Worm (Caenorhabditis elegans) whole organism, L2 larva: Measurements from ENCODE around the gene str-35.

Experiments used
- C34F6.9 ChIP-seq: fragments of 150-350 bp; optimal IDR thresholded peaks from 2 replicates; lab custom pipeline; 2014; ENCODE audit warnings: missing biosample characterization, missing genetic modification characterization
- F13H6.1 ChIP-seq: sonication (generic microtip); optimal IDR thresholded peaks from 2 replicates; lab custom pipeline; 2016; ENCODE audit warnings: missing genetic modification characterization, missing compliant biosample characterization
- R02D3.7 ChIP-seq: fragments of 150-350 bp; optimal IDR thresholded peaks from 2 replicates; lab custom pipeline; 2014; ENCODE audit warnings: missing biosample characterization, missing genetic modification characterization
- Y55F3AM.14 ChIP-seq: fragments of 200-800 bp; sonication (Bioruptor generic); optimal IDR thresholded peaks from 2 replicates; lab custom pipeline; 2018; ENCODE audit warnings: mild to moderate bottlenecking, missing genetic modification characterization, missing compliant biosample characterization
- ZK546.5 ChIP-seq: sonication (generic microtip); optimal IDR thresholded peaks from 2 replicates; lab custom pipeline; 2017; ENCODE audit warnings: missing biosample characterization, missing genetic modification characterization
- alr-1 ChIP-seq: fragments of 150-350 bp; optimal IDR thresholded peaks from 2 replicates; lab custom pipeline; 2014; ENCODE audit warnings: missing biosample characterization, missing genetic modification characterization
- aly-2 ChIP-seq: fragments of 150-350 bp; optimal IDR thresholded peaks from 2 replicates; lab custom pipeline; 2014; ENCODE audit warnings: missing biosample characterization, missing genetic modification characterization
- ama-1 ChIP-seq: fragments of 150-350 bp; optimal IDR thresholded peaks from 2 replicates; lab custom pipeline; 2018; ENCODE audit warnings: inconsistent platforms
- ceh-16 ChIP-seq: fragments of 150-350 bp; optimal IDR thresholded peaks from 2 replicates; lab custom pipeline; 2014; ENCODE audit warnings: missing biosample characterization, missing genetic modification characterization
- ceh-82 ChIP-seq: fragments of 150-350 bp; optimal IDR thresholded peaks from 2 replicates; lab custom pipeline; 2014; ENCODE audit warnings: missing biosample characterization, missing genetic modification characterization
- crh-2 ChIP-seq: sonication (generic microtip); optimal IDR thresholded peaks from 2 replicates; lab custom pipeline; 2017; ENCODE audit warnings: missing biosample characterization, missing genetic modification characterization
- egl-27 ChIP-seq: sonication (generic microtip); optimal IDR thresholded peaks from 3 replicates; lab custom pipeline; 2017; ENCODE audit warnings: missing biosample characterization, missing genetic modification reagents, missing genetic modification characterization
- elt-3 ChIP-seq: sonication (generic microtip); optimal IDR thresholded peaks from 2 replicates; lab custom pipeline; 2017; ENCODE audit warnings: missing biosample characterization, missing genetic modification characterization
- fos-1 ChIP-seq: fragments of 150-350 bp; optimal IDR thresholded peaks from 2 replicates; lab custom pipeline; 2014; ENCODE audit warnings: missing biosample characterization, missing genetic modification characterization
- gmeb-1 ChIP-seq: fragments of 150-350 bp; optimal IDR thresholded peaks from 2 replicates; lab custom pipeline; 2014; ENCODE audit warnings: missing biosample characterization, missing genetic modification characterization
- lin-11 ChIP-seq: fragments of 150-350 bp; sonication (generic microtip); optimal IDR thresholded peaks from 2 replicates; lab custom pipeline; 2014; ENCODE audit warnings: missing biosample characterization, missing genetic modification characterization, inconsistent platforms, mixed read lengths
- lin-13 ChIP-seq: fragments of 150-350 bp; optimal IDR thresholded peaks from 2 replicates; lab custom pipeline; 2014; ENCODE audit warnings: missing biosample characterization, missing genetic modification reagents, missing genetic modification characterization
- lin-39 ChIP-seq: fragments of 150-350 bp; optimal IDR thresholded peaks from 2 replicates; lab custom pipeline; 2014; ENCODE audit warnings: missing biosample characterization, missing genetic modification reagents, missing genetic modification characterization
- lsy-2 ChIP-seq, 2 experiments: fragments of 150-350 bp in 1 of 2; sonication (generic microtip) in 1 of 2; optimal IDR thresholded peaks; 2 replicates each; lab custom pipeline; 2014 to 2017; ENCODE audit warnings: missing biosample characterization in 2 of 2, missing genetic modification characterization in 2 of 2
- mab-5 ChIP-seq: fragments of 150-350 bp; optimal IDR thresholded peaks from 2 replicates; lab custom pipeline; 2014; ENCODE audit warnings: missing biosample characterization, missing genetic modification characterization
- mbf-1 ChIP-seq: sonication (generic microtip); optimal IDR thresholded peaks from 2 replicates; lab custom pipeline; 2017; ENCODE audit warnings: missing biosample characterization, missing genetic modification characterization
- mdl-1 ChIP-seq, 2 experiments: fragments of 150-350 bp in 1 of 2; sonication (generic microtip) in 1 of 2; optimal IDR thresholded peaks; 2 replicates each; lab custom pipeline; 2017; ENCODE audit warnings: missing biosample characterization in 2 of 2, missing genetic modification characterization in 2 of 2
- nhr-10 ChIP-seq: sonication (generic microtip); optimal IDR thresholded peaks from 2 replicates; lab custom pipeline; 2017; ENCODE audit warnings: missing biosample characterization, missing genetic modification characterization
- nhr-11 ChIP-seq: fragments of 150-350 bp; optimal IDR thresholded peaks from 2 replicates; lab custom pipeline; 2014; ENCODE audit warnings: missing biosample characterization, missing genetic modification characterization
- nhr-129 ChIP-seq: fragments of 150-350 bp; optimal IDR thresholded peaks from 2 replicates; lab custom pipeline; 2014; ENCODE audit warnings: missing biosample characterization, missing genetic modification characterization
- nhr-23 ChIP-seq: fragments of 150-350 bp; optimal IDR thresholded peaks from 2 replicates; lab custom pipeline; 2014; ENCODE audit warnings: missing biosample characterization, missing genetic modification reagents, missing genetic modification characterization
- nhr-25 ChIP-seq: fragments of 150-350 bp; sonication (generic microtip); optimal IDR thresholded peaks from 3 replicates; lab custom pipeline; 2014; ENCODE audit warnings: missing biosample characterization, missing genetic modification characterization
- nhr-6 ChIP-seq: fragments of 150-350 bp; optimal IDR thresholded peaks from 2 replicates; lab custom pipeline; 2014; ENCODE audit warnings: missing biosample characterization, missing genetic modification characterization
- peb-1 ChIP-seq: fragments of 150-350 bp; optimal IDR thresholded peaks from 2 replicates; lab custom pipeline; 2014; ENCODE audit warnings: missing biosample characterization, missing genetic modification characterization
- skn-1 ChIP-seq: sonication (generic microtip); optimal IDR thresholded peaks from 2 replicates; lab custom pipeline; 2017; ENCODE audit warnings: missing biosample characterization, missing genetic modification characterization
- sma-9 ChIP-seq, 2 experiments: fragments of 150-350 bp in 1 of 2; sonication (generic microtip) in 1 of 2; optimal IDR thresholded peaks; 2 replicates each; lab custom pipeline; 2014 to 2016; ENCODE audit warnings: missing genetic modification characterization in 2 of 2, mild to moderate bottlenecking in 1 of 2, missing biosample characterization in 1 of 2, missing compliant biosample characterization in 1 of 2, missing genetic modification reagents in 1 of 2, moderate library complexity in 1 of 2
- snpc-4 ChIP-seq: fragments of 150-350 bp; optimal IDR thresholded peaks from 2 replicates; lab custom pipeline; 2014; ENCODE audit warnings: missing biosample characterization, missing genetic modification characterization
- unc-39 ChIP-seq: fragments of 150-350 bp; optimal IDR thresholded peaks from 2 replicates; lab custom pipeline; 2014; ENCODE audit warnings: missing biosample characterization, missing genetic modification characterization
- unc-55 ChIP-seq: fragments of 150-350 bp; sonication (generic microtip); optimal IDR thresholded peaks from 3 replicates; lab custom pipeline; 2014; ENCODE audit warnings: missing biosample characterization, missing genetic modification reagents, missing genetic modification characterization
- unc-62 ChIP-seq: fragments of 150-350 bp; optimal IDR thresholded peaks from 2 replicates; lab custom pipeline; 2014; ENCODE audit warnings: missing biosample characterization, missing genetic modification reagents, missing genetic modification characterization
- zag-1 ChIP-seq: fragments of 150-350 bp; optimal IDR thresholded peaks from 2 replicates; lab custom pipeline; 2014; ENCODE audit warnings: missing biosample characterization, missing genetic modification characterization
- ztf-1 ChIP-seq: fragments of 200-800 bp; sonication (Bioruptor generic); conservative IDR thresholded peaks from 2 replicates; pipeline ENCODE4 v1.3.6; 2022; ENCODE audit warnings: missing genetic modification characterization, missing compliant biosample characterization
- ztf-4 ChIP-seq: fragments of 150-350 bp; optimal IDR thresholded peaks from 2 replicates; lab custom pipeline; 2014; ENCODE audit warnings: missing biosample characterization, missing genetic modification characterization

The str-35 gene

DNA sequence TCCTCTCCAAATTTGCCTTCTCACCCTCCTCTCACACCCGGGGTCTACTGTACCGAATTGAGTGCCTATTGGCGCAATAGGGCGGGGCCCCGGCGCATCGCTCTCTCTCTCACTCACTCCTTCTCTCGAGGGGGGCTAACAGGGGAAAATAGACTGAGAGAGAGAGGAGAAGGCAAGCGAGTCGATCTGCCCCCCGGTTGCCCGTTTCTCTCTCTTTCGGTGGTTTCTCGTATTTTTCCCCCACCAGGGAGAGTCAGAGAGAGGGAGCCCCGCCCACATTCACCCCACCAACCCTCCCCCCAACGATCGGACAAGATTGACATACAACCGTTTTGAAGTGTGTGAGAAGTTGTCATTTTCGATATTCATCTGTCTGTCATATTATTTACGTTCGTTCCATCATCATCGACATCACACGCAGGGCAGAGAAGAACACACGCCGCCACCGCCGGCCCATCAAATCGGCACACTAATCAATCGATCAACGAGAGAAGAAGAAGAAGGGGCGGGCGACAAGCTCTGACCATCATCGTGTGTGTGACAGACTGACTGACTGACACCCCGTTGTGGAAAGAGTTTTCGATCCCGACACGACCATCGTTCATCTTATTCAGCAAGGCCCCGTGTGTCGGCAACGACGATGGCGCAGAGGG, 24.6 kb downstream of the str-35 start:
- TF ChIP-seq unc-55 (GFP tag; lab: Kevin White, UChicago): peak; percentile 73
- TF ChIP-seq nhr-25 (tag; lab: Kevin White, UChicago): peak; percentile 47
- no peak for TF ChIP-seq egl-27 (tag; lab: Kevin White, UChicago)
- no peak for TF ChIP-seq mbf-1 (tag; lab: Kevin White, UChicago)
- TF ChIP-seq F13H6.1 (tag; lab: Kevin White, UChicago): peak; percentile 20
- peak; percentile 11 for TF ChIP-seq nhr-23 (tag; lab: Kevin White, UChicago)
- TF ChIP-seq crh-2 (tag; lab: Kevin White, UChicago): peak; percentile 18
- peak; percentile 90 for TF ChIP-seq unc-62
- no peak for TF ChIP-seq zag-1 (tag; lab: Kevin White, UChicago)
- TF ChIP-seq nhr-129 (tag; lab: Kevin White, UChicago): peak; percentile 37
- TF ChIP-seq lin-13: peak; percentile 55
- TF ChIP-seq alr-1: no peak
- TF ChIP-seq lin-39 (tag; lab: Kevin White, UChicago): no peak
- no peak for TF ChIP-seq R02D3.7
- TF ChIP-seq skn-1: no peak
- TF ChIP-seq C34F6.9 (tag; lab: Kevin White, UChicago): peak; percentile 34
- no peak for TF ChIP-seq nhr-6 (tag; lab: Kevin White, UChicago)
- no peak for TF ChIP-seq ztf-1 (GFP tag; lab: Robert Waterston, UW)
- no peak for TF ChIP-seq aly-2
- peak; percentile 56 for TF ChIP-seq ceh-16 (tag; lab: Kevin White, UChicago)
- peak; percentile 51 for TF ChIP-seq Y55F3AM.14 (GFP tag; lab: Kevin White, UChicago)
- TF ChIP-seq lsy-2 (tag; optimal IDR thresholded peaks at IDR 0.05; lab: Kevin White, UChicago): peak in 1 of 2 experiments; percentile 85
- TF ChIP-seq, all 48 proteins: peak for 12

DNA sequence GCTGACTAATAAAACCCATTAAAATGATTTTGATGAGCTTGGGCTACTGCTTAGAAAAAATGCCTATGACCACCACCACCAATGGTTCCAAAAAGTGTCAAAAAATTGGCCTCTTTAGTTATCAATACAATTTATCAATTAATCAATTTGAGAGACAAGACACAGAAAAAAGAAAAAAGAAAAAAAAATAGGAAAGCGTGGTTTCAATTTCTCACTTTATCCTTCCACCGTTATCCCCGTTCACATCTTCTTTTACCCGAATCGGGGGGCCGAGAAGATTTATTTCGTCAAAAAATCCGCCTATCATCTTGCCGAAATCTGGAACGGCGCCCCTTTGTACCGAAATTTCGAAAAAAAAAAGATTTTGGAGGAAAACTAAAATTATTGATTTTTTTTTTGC, 26.1 kb downstream of the str-35 start:
- TF ChIP-seq unc-39 (tag; lab: Kevin White, UChicago): no peak
- TF ChIP-seq unc-55 (GFP tag; lab: Kevin White, UChicago): no peak
- TF ChIP-seq nhr-129 (tag; lab: Kevin White, UChicago): no peak
- TF ChIP-seq ama-1 (lab: Kevin White, UChicago): no peak
- no peak for TF ChIP-seq mab-5 (tag; lab: Kevin White, UChicago)
- TF ChIP-seq ZK546.5 (tag; lab: Kevin White, UChicago): no peak
- no peak for TF ChIP-seq mdl-1 (tag; optimal IDR thresholded peaks at IDR 0.05; lab: Kevin White, UChicago)
- TF ChIP-seq ztf-1 (GFP tag; lab: Robert Waterston, UW): no peak
- TF ChIP-seq lin-13: no peak
- TF ChIP-seq nhr-10 (tag; lab: Kevin White, UChicago): no peak
- no peak for TF ChIP-seq peb-1
- no peak for TF ChIP-seq ztf-4 (tag; lab: Kevin White, UChicago)

DNA sequence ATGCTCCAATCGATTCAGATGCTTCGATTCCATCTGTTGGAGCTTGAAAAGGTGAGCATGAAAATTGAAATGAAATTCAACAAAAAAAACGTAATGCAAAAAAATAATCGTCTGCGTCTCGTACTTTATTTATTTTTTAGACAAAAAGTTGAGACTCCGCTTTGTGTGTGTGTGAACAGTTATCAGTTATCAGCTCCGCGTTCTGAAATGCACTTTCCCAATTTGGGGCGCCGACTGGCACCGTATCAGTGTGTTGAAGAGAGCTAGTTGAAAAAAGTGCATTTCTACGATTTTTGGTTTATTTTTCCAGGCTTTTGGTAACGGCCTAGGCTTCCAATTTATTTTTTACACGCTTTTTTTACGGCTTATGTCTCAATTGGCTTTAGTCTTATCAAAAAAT, 27.3 kb downstream of the str-35 start:
- TF ChIP-seq nhr-11: no peak
- TF ChIP-seq snpc-4: no peak
- TF ChIP-seq fos-1 (tag; lab: Kevin White, UChicago): peak; percentile 81

DNA sequence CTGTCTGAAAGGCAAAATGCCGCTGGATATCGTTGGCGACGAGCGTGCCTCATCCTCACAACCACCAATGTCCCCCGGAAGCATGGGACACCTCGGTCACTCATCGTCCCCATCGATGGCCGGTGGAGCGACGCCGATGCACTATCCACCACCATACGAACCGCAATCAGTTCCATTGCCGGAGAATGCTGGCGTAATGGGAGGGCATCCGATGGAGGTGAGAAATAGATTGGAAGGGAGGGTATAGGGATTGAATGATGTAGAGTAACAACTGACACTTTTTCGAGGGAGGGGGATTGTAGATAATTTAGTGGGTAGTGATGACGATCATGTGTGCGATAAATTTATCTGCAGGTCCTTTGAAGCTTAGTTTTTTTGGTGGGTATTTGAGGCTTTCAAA, 28.0 kb downstream of the str-35 start:
- TF ChIP-seq lsy-2 (tag; optimal IDR thresholded peaks at IDR 0.05; lab: Kevin White, UChicago) (peak in 1 of 2 experiments; percentile 4), sma-9 (GFP tag; optimal IDR thresholded peaks at IDR 0.05; lab: Kevin White, UChicago) (peak; percentile 21), sma-9 (tag; optimal IDR thresholded peaks at IDR 0.05; lab: Kevin White, UChicago) (no peak), gmeb-1 (no peak), mdl-1 (tag; optimal IDR thresholded peaks at IDR 0.05; lab: Kevin White, UChicago) (no peak)

DNA sequence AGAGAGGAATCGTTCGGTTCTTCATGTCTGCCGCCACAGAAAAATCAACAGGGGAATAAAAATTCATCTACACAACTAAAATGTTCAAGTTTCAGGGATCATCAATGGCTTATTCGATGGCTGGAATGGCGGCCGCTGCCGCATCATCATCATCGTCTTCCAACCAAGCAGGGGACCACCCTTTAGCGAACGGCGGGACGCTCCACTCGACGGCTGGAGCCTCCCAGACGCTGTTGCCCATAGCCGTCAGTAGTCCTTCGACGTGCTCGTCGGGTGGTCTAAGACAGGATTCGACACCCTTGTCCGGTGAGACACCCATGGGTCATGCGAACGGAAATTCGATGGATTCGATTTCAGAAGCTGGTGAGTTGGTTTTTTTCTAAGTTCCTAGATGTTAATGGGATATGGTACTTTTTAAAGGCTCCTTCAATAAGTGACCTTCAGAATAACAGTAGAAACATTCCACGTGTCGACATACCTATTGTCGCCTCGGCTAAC, 29.3 kb downstream of the str-35 start:
- no peak for TF ChIP-seq elt-3 (tag; lab: Kevin White, UChicago)
- no peak for TF ChIP-seq C34F6.9 (tag; lab: Kevin White, UChicago)
- no peak for TF ChIP-seq ceh-16 (tag; lab: Kevin White, UChicago)
- no peak for TF ChIP-seq ceh-82 (tag; lab: Kevin White, UChicago)
- TF ChIP-seq lin-13: no peak
- no peak for TF ChIP-seq lin-39 (tag; lab: Kevin White, UChicago)
- no peak for TF ChIP-seq lin-11 (tag; lab: Kevin White, UChicago)
- TF ChIP-seq unc-55 (GFP tag; lab: Kevin White, UChicago): no peak
